Worm (Caenorhabditis elegans) whole organism, early embryonic: Measurements from ENCODE around the gene T28A11.25.

Source experiments
- B0310.2 ChIP-seq: sonication (generic microtip); optimal IDR thresholded peaks from 2 replicates; lab custom pipeline; 2016; ENCODE audit warnings: mild to moderate bottlenecking, missing genetic modification characterization, missing compliant biosample characterization
- F13C5.2 ChIP-seq: sonication (generic microtip); optimal IDR thresholded peaks from 2 replicates; lab custom pipeline; 2017; ENCODE audit warnings: mild to moderate bottlenecking, missing genetic modification characterization, inconsistent platforms, missing compliant biosample characterization
- aly-1 ChIP-seq: sonication (generic microtip); optimal IDR thresholded peaks from 2 replicates; lab custom pipeline; 2016; ENCODE audit warnings: missing genetic modification characterization, missing compliant biosample characterization
- ama-1 ChIP-seq: fragments of 150-350 bp; optimal IDR thresholded peaks from 2 replicates; lab custom pipeline; 2014
- ceh-13 ChIP-seq: fragments of 200-800 bp; sonication (Bioruptor generic); optimal IDR thresholded peaks from 2 replicates; lab custom pipeline; 2018; ENCODE audit warnings: mild to moderate bottlenecking, missing genetic modification characterization, missing compliant biosample characterization
- ceh-36 ChIP-seq: sonication (generic microtip); optimal IDR thresholded peaks from 2 replicates; lab custom pipeline; 2016; ENCODE audit warnings: missing genetic modification characterization, inconsistent platforms, missing compliant biosample characterization
- ets-7 ChIP-seq: sonication (generic microtip); optimal IDR thresholded peaks from 2 replicates; lab custom pipeline; 2016; ENCODE audit warnings: missing genotype, missing genetic modification characterization, missing compliant biosample characterization
- flt-1 ChIP-seq: fragments of 200-800 bp; sonication (Bioruptor generic); IDR thresholded peaks from 2 replicates; pipeline ENCODE4 v1.3.6; 2022; ENCODE audit warnings: missing genetic modification characterization, missing compliant biosample characterization
- hmbx-1 ChIP-seq: sonication (generic microtip); optimal IDR thresholded peaks from 2 replicates; lab custom pipeline; 2016; ENCODE audit warnings: mild to moderate bottlenecking, missing genetic modification characterization, missing compliant biosample characterization
- hmg-4 ChIP-seq: fragments of 200-800 bp; sonication (Bioruptor generic); optimal IDR thresholded peaks from 2 replicates; lab custom pipeline; 2018; ENCODE audit warnings: mild to moderate bottlenecking, missing genetic modification characterization, missing compliant biosample characterization
- hnd-1 ChIP-seq: sonication (generic microtip); optimal IDR thresholded peaks from 2 replicates; lab custom pipeline; 2016; ENCODE audit warnings: missing genetic modification characterization, missing compliant biosample characterization
- pes-1 ChIP-seq: fragments of 200-800 bp; sonication (Bioruptor generic); IDR thresholded peaks from 2 replicates; pipeline ENCODE4 v1.3.6; 2022; ENCODE audit warnings: missing genetic modification reagents, missing genetic modification characterization, missing compliant biosample characterization
- scrt-1 ChIP-seq: fragments of 200-800 bp; sonication (Bioruptor generic); IDR thresholded peaks from 2 replicates; pipeline ENCODE4 v1.3.6; 2022; ENCODE audit warnings: missing genetic modification characterization, missing compliant biosample characterization
- sea-1 ChIP-seq: fragments of 200-800 bp; sonication (Bioruptor generic); conservative IDR thresholded peaks from 2 replicates; pipeline ENCODE4 v1.3.6; 2022; ENCODE audit warnings: missing genetic modification characterization, missing compliant biosample characterization
- tbx-11 ChIP-seq: fragments of 200-800 bp; sonication (Bioruptor generic); IDR thresholded peaks from 2 replicates; pipeline ENCODE4 v1.3.6; 2022; ENCODE audit warnings: missing genetic modification characterization, missing compliant biosample characterization
- tbx-37 ChIP-seq: fragments of 200-800 bp; sonication (Bioruptor generic); conservative IDR thresholded peaks from 2 replicates; pipeline ENCODE4 v1.3.6; 2022; ENCODE audit warnings: missing genetic modification reagents, missing genetic modification characterization, missing compliant biosample characterization
- tra-4 ChIP-seq: sonication (generic microtip); optimal IDR thresholded peaks from 2 replicates; lab custom pipeline; 2017; ENCODE audit warnings: missing genetic modification characterization, missing compliant biosample characterization

T28A11.25 gene

DNA sequence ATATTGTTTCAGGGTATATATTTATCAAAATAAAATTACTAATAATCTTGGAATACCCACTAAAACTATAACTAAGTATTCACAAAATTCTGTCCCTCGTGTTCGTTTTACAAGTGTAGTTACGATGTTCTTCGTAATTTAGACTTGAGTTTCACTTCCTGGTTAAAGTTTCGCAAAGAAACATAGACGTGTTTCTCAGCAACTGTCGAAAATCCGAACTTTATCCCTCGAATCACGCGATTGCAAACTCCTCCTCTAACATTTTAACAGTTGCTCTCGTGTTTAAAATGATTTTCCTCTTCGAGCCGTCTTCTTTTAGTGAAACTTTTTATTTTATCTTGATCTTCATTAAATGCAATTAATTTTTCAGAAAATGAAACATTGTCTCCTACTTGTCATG is 1.6 kb upstream of the T28A11.25 start, which contains the start of gene T28A11.2:
Gene T28A11.2, plus strand, starts transcription at position 371 of the 400 bp plus-strand sequence.
- TF ChIP-seq B0310.2 (tag; lab: Kevin White, UChicago) (no peak), sea-1 (GFP tag; lab: Robert Waterston, UW) (no peak)

DNA sequence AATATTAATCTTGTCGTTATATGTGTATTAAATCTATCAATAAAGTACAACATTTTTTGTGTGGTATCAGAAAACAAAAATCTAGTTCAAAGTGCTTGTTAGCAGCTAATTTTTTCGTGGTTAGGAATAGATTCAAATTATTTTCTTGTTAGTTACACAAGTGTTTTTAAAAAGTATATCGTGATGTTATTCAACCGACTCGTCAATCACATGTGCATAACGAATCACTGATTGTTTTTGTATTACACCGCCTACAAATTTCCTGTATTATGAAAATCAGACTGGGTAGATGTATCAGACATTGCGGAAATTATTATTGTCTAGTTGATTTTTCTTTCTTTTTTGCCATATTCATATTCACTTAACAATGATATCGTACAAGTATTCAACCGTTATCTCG is 1.3 kb downstream of the T28A11.25 start, which contains the start of gene str-64:
Gene str-64, plus strand, starts transcription at position 301 of the 400 bp plus-strand sequence.
- TF ChIP-seq tra-4 (tag; lab: Kevin White, UChicago) (no peak), ceh-36 (tag; lab: Kevin White, UChicago) (no peak)

DNA sequence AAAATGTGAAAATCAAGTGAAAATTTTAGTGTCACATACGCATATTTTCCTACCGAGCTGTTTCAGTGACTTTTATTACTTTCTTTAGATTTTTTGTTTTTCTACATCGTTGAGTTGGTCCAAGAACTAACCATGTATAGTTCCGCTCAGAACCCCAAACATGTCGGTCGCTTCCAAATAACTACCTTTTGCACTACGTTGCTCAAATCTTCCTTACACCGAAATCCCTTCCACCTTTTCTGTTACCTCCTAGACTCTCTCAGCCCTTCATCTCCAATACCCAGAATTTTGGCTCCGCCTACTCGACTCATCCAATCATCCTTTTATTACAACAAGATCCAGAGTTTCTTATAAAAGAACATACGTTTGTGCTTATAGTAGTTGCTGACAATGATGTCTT is 3.0 kb downstream of the T28A11.25 start, which contains the start of gene F35F10.5:
Gene F35F10.5, plus strand, starts transcription at position 301 of the 400 bp plus-strand sequence.
- TF ChIP-seq aly-1 (tag; lab: Kevin White, UChicago), result no peak
- no peak for TF ChIP-seq ama-1 (lab: Kevin White, UChicago)
- TF ChIP-seq hmbx-1 (tag; lab: Kevin White, UChicago), result no peak
- TF ChIP-seq tbx-11, result no peak
- TF ChIP-seq flt-1 (GFP tag; lab: Robert Waterston, UW), result no peak
- TF ChIP-seq sea-1 (GFP tag; lab: Robert Waterston, UW), result no peak
- no peak for TF ChIP-seq pes-1 (GFP tag; lab: Robert Waterston, UW)
- no peak for TF ChIP-seq ceh-36 (tag; lab: Kevin White, UChicago)

ce11 chrV:3287330-3287729 is 5.7 kb downstream of the T28A11.25 start, which contains the start of gene F35F10.7:
TSS of gene F35F10.7 (minus strand) at chrV:3287430.
- TF ChIP-seq aly-1 (tag; lab: Kevin White, UChicago) (no peak), tbx-11 (no peak)

DNA sequence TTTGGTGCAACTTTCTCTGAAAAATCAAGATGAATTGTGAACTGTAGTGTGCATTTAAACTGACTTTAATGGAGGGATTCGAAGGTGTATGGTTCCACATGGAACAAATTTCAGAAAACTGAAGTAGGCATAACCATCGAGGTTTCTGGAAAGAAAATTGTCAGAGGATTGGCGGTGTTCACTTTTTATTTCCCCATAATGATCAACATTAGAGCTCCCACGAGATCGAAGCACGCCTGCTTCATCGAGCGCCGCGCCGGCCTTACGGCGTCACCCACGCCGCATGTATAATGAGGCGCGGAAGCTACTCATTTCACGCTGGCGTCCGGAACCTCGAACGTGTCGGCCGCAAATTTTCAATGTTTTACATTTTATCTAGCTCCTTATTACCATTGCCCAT is 6.5 kb downstream of the T28A11.25 start:
- TF ChIP-seq flt-1 (GFP tag; lab: Robert Waterston, UW), result no peak
- no peak for TF ChIP-seq ama-1 (lab: Kevin White, UChicago)
- no peak for TF ChIP-seq sea-1 (GFP tag; lab: Robert Waterston, UW)
- no peak for TF ChIP-seq scrt-1 (GFP tag; lab: Robert Waterston, UW)
- TF ChIP-seq hmg-4 (GFP tag; lab: Kevin White, UChicago), result no peak
- no peak for TF ChIP-seq aly-1 (tag; lab: Kevin White, UChicago)
- TF ChIP-seq tra-4 (tag; lab: Kevin White, UChicago), result no peak
- TF ChIP-seq F13C5.2, result no peak
- no peak for TF ChIP-seq tbx-11
- no peak for TF ChIP-seq ets-7 (tag; lab: Kevin White, UChicago)
- no peak for TF ChIP-seq tbx-37 (GFP tag; lab: Robert Waterston, UW)
- TF ChIP-seq hnd-1, result no peak
- TF ChIP-seq hmbx-1 (tag; lab: Kevin White, UChicago), result no peak
- TF ChIP-seq ceh-36 (tag; lab: Kevin White, UChicago), result no peak
- no peak for TF ChIP-seq B0310.2 (tag; lab: Kevin White, UChicago)
- TF ChIP-seq pes-1 (GFP tag; lab: Robert Waterston, UW), result no peak

- TF ChIP-seq hmbx-1 (tag; lab: Kevin White, UChicago) (no peak), ceh-36 (tag; lab: Kevin White, UChicago) (no peak), F13C5.2 (no peak), tbx-11 (no peak), flt-1 (GFP tag; lab: Robert Waterston, UW) (no peak), hnd-1 (no peak), hmg-4 (GFP tag; lab: Kevin White, UChicago) (no peak), aly-1 (tag; lab: Kevin White, UChicago) (no peak), sea-1 (GFP tag; lab: Robert Waterston, UW) (no peak), pes-1 (GFP tag; lab: Robert Waterston, UW) (no peak), ets-7 (tag; lab: Kevin White, UChicago) (no peak), tbx-37 (GFP tag; lab: Robert Waterston, UW) (no peak), B0310.2 (tag; lab: Kevin White, UChicago) (no peak), ama-1 (lab: Kevin White, UChicago) (no peak), ceh-13 (GFP tag; lab: Kevin White, UChicago) (no peak), tra-4 (tag; lab: Kevin White, UChicago) (no peak), scrt-1 (GFP tag; lab: Robert Waterston, UW) (no peak)
These were observed 7.6 kb downstream of the T28A11.25 start, which contains the start of gene F35F10.6 for ce11 chrV:3289267-3289666. TSS of gene F35F10.6 (minus strand) at chrV:3289367.

- no peak for TF ChIP-seq hnd-1
- TF ChIP-seq tra-4 (tag; lab: Kevin White, UChicago), result no peak
- TF ChIP-seq ceh-13 (GFP tag; lab: Kevin White, UChicago), result no peak
- TF ChIP-seq pes-1 (GFP tag; lab: Robert Waterston, UW), result no peak
- TF ChIP-seq hmbx-1 (tag; lab: Kevin White, UChicago), result no peak
- no peak for TF ChIP-seq F13C5.2
- TF ChIP-seq B0310.2 (tag; lab: Kevin White, UChicago), result no peak
- TF ChIP-seq flt-1 (GFP tag; lab: Robert Waterston, UW), result no peak
- TF ChIP-seq hmg-4 (GFP tag; lab: Kevin White, UChicago), result no peak
- TF ChIP-seq tbx-11, result no peak
- no peak for TF ChIP-seq aly-1 (tag; lab: Kevin White, UChicago)
- no peak for TF ChIP-seq ama-1 (lab: Kevin White, UChicago)
- no peak for TF ChIP-seq ets-7 (tag; lab: Kevin White, UChicago)
These were observed 13.7 kb downstream of the T28A11.25 start for ce11 chrV:3295368-3295767.

- TF ChIP-seq flt-1 (GFP tag; lab: Robert Waterston, UW) (no peak), ets-7 (tag; lab: Kevin White, UChicago) (no peak), tra-4 (tag; lab: Kevin White, UChicago) (no peak), tbx-37 (GFP tag; lab: Robert Waterston, UW) (no peak), sea-1 (GFP tag; lab: Robert Waterston, UW) (no peak), hmbx-1 (tag; lab: Kevin White, UChicago) (no peak)
These were observed 16.1 kb downstream of the T28A11.25 start, which contains the start of gene srx-122 for ce11 chrV:3297764-3298163. TSS of gene srx-122 (minus strand) at chrV:3297864.
